Fruit fly (Drosophila melanogaster): Measurements from ENCODE around the gene synr.

The synr gene

DNA sequence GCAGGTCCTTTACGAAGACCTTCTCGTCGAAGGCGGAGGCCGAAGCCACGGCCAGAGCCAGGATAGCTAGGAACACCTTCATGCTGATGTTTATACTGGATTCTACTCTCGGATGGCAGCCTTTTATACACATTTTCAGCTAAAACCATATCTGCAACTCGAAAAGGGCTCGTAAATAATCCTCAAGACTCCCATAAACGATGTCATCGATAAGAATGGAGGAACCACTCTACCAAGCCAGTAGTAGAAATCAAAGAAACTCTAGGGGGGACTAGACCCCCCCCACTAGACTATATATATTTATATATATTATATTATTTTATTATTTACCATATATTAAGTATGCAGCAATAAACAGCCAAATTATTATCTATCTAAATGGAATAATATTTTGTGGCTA, 8.1 kb downstream of the synr start, which contains the start of gene Jon25Biii:
TSS of gene Jon25Biii (minus strand) at position 101 of the 400 bp plus-strand sequence.
- TF ChIP-seq CG6163 (GFP tag; IDR thresholded peaks at IDR 0.05) (no peak), pdm3 (GFP tag; optimal IDR thresholded peaks at IDR 0.05) (no peak), dsx (GFP tag; optimal IDR thresholded peaks at IDR 0.05; ENCODE audit: poor library complexity, severe bottlenecking) (no peak), Smox (GFP tag; optimal IDR thresholded peaks at IDR 0.05) (no peak), fkh (GFP tag; optimal IDR thresholded peaks at IDR 0.05) (no peak)

DNA sequence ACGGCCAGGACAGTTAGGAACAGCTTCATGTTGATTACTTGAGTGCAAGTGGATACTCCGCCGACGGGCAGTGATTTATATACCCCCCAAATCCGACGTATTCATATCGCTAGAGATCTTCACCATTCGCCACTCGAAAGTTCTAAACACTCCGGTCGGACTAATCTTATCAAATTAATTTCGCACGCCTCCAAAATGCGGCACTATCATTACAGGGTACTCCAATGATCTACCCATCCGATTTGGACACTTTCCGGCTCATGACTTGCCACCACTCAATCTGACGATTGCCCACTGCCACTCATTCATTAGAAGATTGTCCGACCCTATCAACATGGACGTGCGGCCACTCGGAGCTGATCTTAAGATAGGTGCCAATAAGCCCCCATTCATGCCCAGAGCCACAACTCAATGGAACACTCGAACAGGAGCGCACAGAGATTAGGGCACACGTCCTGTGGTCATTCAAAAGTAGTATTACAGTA, 10.6 kb downstream of the synr start, which contains the start of gene Jon25Bii:
TSS of gene Jon25Bii (minus strand) at position 51 of the 485 bp plus-strand sequence.
- no peak for TF ChIP-seq esn (GFP tag; optimal IDR thresholded peaks at IDR 0.05)
- no peak for TF ChIP-seq CG6276 (GFP tag; optimal IDR thresholded peaks at IDR 0.05)
- no peak for TF ChIP-seq CG11762 (GFP tag; optimal IDR thresholded peaks at IDR 0.05; ENCODE audit: insufficient read depth)
- TF ChIP-seq spab (GFP tag; optimal IDR thresholded peaks at IDR 0.05) = no peak
- TF ChIP-seq CG31627 (GFP tag; optimal IDR thresholded peaks at IDR 0.05) = no peak
- no peak for TF ChIP-seq salr (GFP tag; optimal IDR thresholded peaks at IDR 0.05)
- TF ChIP-seq CG34406 (GFP tag; optimal IDR thresholded peaks at IDR 0.05) = no peak
- TF ChIP-seq Eip78C (GFP tag) = no peak
- no peak for TF ChIP-seq CG8632 (GFP tag; optimal IDR thresholded peaks at IDR 0.05)
- TF ChIP-seq Hr4 (GFP tag; optimal IDR thresholded peaks at IDR 0.05) = no peak
- no peak for TF ChIP-seq ss (GFP tag; optimal IDR thresholded peaks at IDR 0.05)
- no peak for TF ChIP-seq dac (GFP tag; optimal IDR thresholded peaks at IDR 0.05)
- no peak for TF ChIP-seq Blimp-1 (GFP tag; optimal IDR thresholded peaks at IDR 0.05)
- TF ChIP-seq net (GFP tag; optimal IDR thresholded peaks at IDR 0.05) = no peak
- no peak for TF ChIP-seq CG4318 (GFP tag; optimal IDR thresholded peaks at IDR 0.05)
- no peak for TF ChIP-seq Sox15 (GFP tag; optimal IDR thresholded peaks at IDR 0.05)
- TF ChIP-seq CG6792 (GFP tag; optimal IDR thresholded peaks at IDR 0.05) = no peak

dm6 chr2L:4955094-4955823, 12.7 kb downstream of the synr start, which contains the start of the genes Jon25Bi and Marcal1:
Gene Jon25Bi (minus strand): TSS chr2L:4955144.
Gene Marcal1 (plus strand): TSS chr2L:4955509.
- no peak for TF ChIP-seq dsx (GFP tag; optimal IDR thresholded peaks at IDR 0.05; ENCODE audit: poor library complexity, severe bottlenecking)
- no peak for TF ChIP-seq Smox (GFP tag; optimal IDR thresholded peaks at IDR 0.05)
- no peak for TF ChIP-seq CG31627 (GFP tag; optimal IDR thresholded peaks at IDR 0.05)
- no peak for TF ChIP-seq Sox102F (GFP tag; optimal IDR thresholded peaks at IDR 0.05)
- TF ChIP-seq Ets21C (GFP tag; optimal IDR thresholded peaks at IDR 0.05) = no peak
- TF ChIP-seq Ets96B (tag; optimal IDR thresholded peaks at IDR 0.05) = no peak
- TF ChIP-seq eg (GFP tag; IDR thresholded peaks at IDR 0.05) = no peak
- TF ChIP-seq ss (GFP tag; optimal IDR thresholded peaks at IDR 0.05) = no peak
- TF ChIP-seq CG3919 (GFP tag; optimal IDR thresholded peaks at IDR 0.05) = no peak
- no peak for TF ChIP-seq lz (GFP tag; optimal IDR thresholded peaks at IDR 0.05)
- no peak for TF ChIP-seq CG9139 (GFP tag; optimal IDR thresholded peaks at IDR 0.05)
- no peak for TF ChIP-seq Eip93F (GFP tag; optimal IDR thresholded peaks at IDR 0.05)
- TF ChIP-seq CG32006 (GFP tag; optimal IDR thresholded peaks at IDR 0.05) = no peak
- no peak for TF ChIP-seq dac (GFP tag; optimal IDR thresholded peaks at IDR 0.05)
- TF ChIP-seq CG11902 (GFP tag; optimal IDR thresholded peaks at IDR 0.05) = no peak
- no peak for TF ChIP-seq CG11762 (GFP tag; optimal IDR thresholded peaks at IDR 0.05; ENCODE audit: insufficient read depth)
- no peak for TF ChIP-seq vri (GFP tag; optimal IDR thresholded peaks at IDR 0.05)

- TF ChIP-seq CG6854 (GFP tag; optimal IDR thresholded peaks at IDR 0.05) = no peak
- no peak for TF ChIP-seq Sox15 (GFP tag; optimal IDR thresholded peaks at IDR 0.05)
- TF ChIP-seq CG10631 (GFP tag; optimal IDR thresholded peaks at IDR 0.05) = no peak
- no peak for TF ChIP-seq achi (GFP tag; optimal IDR thresholded peaks at IDR 0.05)
- TF ChIP-seq vri (GFP tag; optimal IDR thresholded peaks at IDR 0.05) = no peak
- no peak for TF ChIP-seq Hr38 (GFP tag; optimal IDR thresholded peaks at IDR 0.05)
- no peak for TF ChIP-seq Met (GFP tag; optimal IDR thresholded peaks at IDR 0.05)
- no peak for TF ChIP-seq dsx (GFP tag; optimal IDR thresholded peaks at IDR 0.05; ENCODE audit: poor library complexity, severe bottlenecking)
- TF ChIP-seq Smox (GFP tag; optimal IDR thresholded peaks at IDR 0.05) = no peak
- no peak for TF ChIP-seq svp (GFP tag)
- TF ChIP-seq salr (GFP tag; optimal IDR thresholded peaks at IDR 0.05) = no peak
- no peak for TF ChIP-seq CG11762 (GFP tag; optimal IDR thresholded peaks at IDR 0.05; ENCODE audit: insufficient read depth)
- TF ChIP-seq Blimp-1 (GFP tag; optimal IDR thresholded peaks at IDR 0.05) = no peak
- no peak for TF ChIP-seq topi (GFP tag; optimal IDR thresholded peaks at IDR 0.05)
- no peak for TF ChIP-seq CG6276 (GFP tag; optimal IDR thresholded peaks at IDR 0.05)
- no peak for TF ChIP-seq CG31627 (GFP tag; optimal IDR thresholded peaks at IDR 0.05)
Observed at dm6 chr2L:4958111-4958510, 15.6 kb downstream of the synr start, which contains the start of gene CG34124. Gene CG34124 (plus strand): TSS chr2L:4958411.
